Fruit fly (Drosophila melanogaster) whole organism, embryonic: ENCODE results near the gene Pop5.
A peak's percentile ranks its signal among the peaks of the same experiment; 100 is the strongest.

Experiments
- Ada2b ChIP-seq: fragments of 200-800 bp; sonication (Bioruptor generic); IDR thresholded peaks from 2 replicates; pipeline ENCODE4 v1.3.6; 2022; ENCODE audit warnings: missing biosample characterization, missing genetic modification characterization
- Bgb ChIP-seq: fragments of 200-800 bp; sonication (Bioruptor generic); IDR thresholded peaks from 2 replicates; pipeline ENCODE4 v1.3.6; 2022; ENCODE audit warnings: missing biosample characterization, missing genetic modification characterization; ENCODE audit not compliant: partially characterized antibody
- C15 ChIP-seq: fragments of 200-800 bp; sonication (Bioruptor generic); IDR thresholded peaks from 3 replicates; pipeline ENCODE4 v1.3.6; 2022; ENCODE audit warnings: missing biosample characterization, missing genetic modification characterization
- CG10267 ChIP-seq: fragments of 200-800 bp; sonication (Bioruptor generic); optimal IDR thresholded peaks from 2 replicates; lab custom pipeline; 2018; ENCODE audit warnings: missing biosample characterization, mild to moderate bottlenecking, missing genetic modification characterization, moderate library complexity
- CG10366 ChIP-seq: fragments of 200-800 bp; sonication (Bioruptor generic); IDR thresholded peaks from 2 replicates; pipeline ENCODE4 v1.3.6; 2022; ENCODE audit warnings: missing biosample characterization, missing genetic modification characterization
- CG12104 ChIP-seq: fragments of 200-800 bp; sonication (Bioruptor generic); optimal IDR thresholded peaks from 3 replicates; lab custom pipeline; 2016; ENCODE audit warnings: missing biosample characterization, missing genetic modification characterization
- CG12155 ChIP-seq: fragments of 200-800 bp; sonication (Bioruptor generic); optimal IDR thresholded peaks from 3 replicates; lab custom pipeline; 2016; ENCODE audit warnings: missing biosample characterization, missing genetic modification characterization
- CG12219 ChIP-seq: fragments of 200-800 bp; sonication (Bioruptor generic); optimal IDR thresholded peaks from 3 replicates; lab custom pipeline; 2018; ENCODE audit warnings: missing biosample characterization, mild to moderate bottlenecking, missing genetic modification characterization
- CG1233 ChIP-seq: fragments of 200-800 bp; sonication (Bioruptor generic); optimal IDR thresholded peaks from 4 replicates; lab custom pipeline; 2018; ENCODE audit warnings: missing biosample characterization, mild to moderate bottlenecking, missing genetic modification characterization
- CG17829 ChIP-seq: fragments of 200-800 bp; optimal IDR thresholded peaks from 2 replicates; lab custom pipeline; 2019; ENCODE audit warnings: missing biosample characterization, mild to moderate bottlenecking, missing genetic modification characterization, moderate library complexity
- CG18011 ChIP-seq: fragments of 200-800 bp; sonication (Bioruptor generic); optimal IDR thresholded peaks from 2 replicates; lab custom pipeline; 2017; ENCODE audit warnings: missing biosample characterization, missing genetic modification characterization, mild to moderate bottlenecking, moderate library complexity, missing genotype
- CG2199 ChIP-seq: fragments of 200-800 bp; sonication (Bioruptor generic); IDR thresholded peaks from 3 replicates; pipeline ENCODE4 v1.3.6; 2022; ENCODE audit warnings: missing biosample characterization, missing genetic modification characterization
- CG31388 ChIP-seq: fragments of 200-800 bp; sonication (Bioruptor generic); optimal IDR thresholded peaks from 2 replicates; lab custom pipeline; 2016; ENCODE audit warnings: missing biosample characterization, missing genetic modification characterization
- CG31441 ChIP-seq: fragments of 200-800 bp; sonication (Bioruptor generic); IDR thresholded peaks from 2 replicates; pipeline ENCODE4 v1.3.6; 2022; ENCODE audit warnings: missing biosample characterization, missing genetic modification characterization
- CG3281 ChIP-seq: fragments of 200-800 bp; sonication (Bioruptor generic); optimal IDR thresholded peaks from 3 replicates; lab custom pipeline; 2017; ENCODE audit warnings: missing biosample characterization, mild to moderate bottlenecking, missing genetic modification characterization
- CG34376 ChIP-seq: fragments of 200-800 bp; sonication (Bioruptor generic); optimal IDR thresholded peaks from 2 replicates; lab custom pipeline; 2018; ENCODE audit warnings: missing biosample characterization, mild to moderate bottlenecking, missing genetic modification characterization
- CG5953 ChIP-seq: fragments of 200-800 bp; sonication (Bioruptor generic); IDR thresholded peaks from 2 replicates; pipeline ENCODE4 v1.3.6; 2022; ENCODE audit warnings: missing biosample characterization, missing genetic modification characterization
- CG6175 ChIP-seq: fragments of 200-800 bp; sonication (Bioruptor generic); IDR thresholded peaks from 3 replicates; pipeline ENCODE4 v1.3.6; 2022; ENCODE audit warnings: missing biosample characterization, missing genetic modification characterization
- CG7745 ChIP-seq: fragments of 200-800 bp; sonication (Bioruptor generic); optimal IDR thresholded peaks from 2 replicates; lab custom pipeline; 2018; ENCODE audit warnings: missing biosample characterization, mild to moderate bottlenecking, missing genetic modification characterization, moderate library complexity
- CG7786 ChIP-seq: fragments of 200-800 bp; sonication (Bioruptor generic); optimal IDR thresholded peaks from 2 replicates; lab custom pipeline; 2016; ENCODE audit warnings: missing biosample characterization, missing genetic modification characterization
- CG7839 ChIP-seq: fragments of 200-800 bp; sonication (Bioruptor generic); optimal IDR thresholded peaks from 3 replicates; lab custom pipeline; 2018; ENCODE audit warnings: missing biosample characterization, mild to moderate bottlenecking, missing genetic modification characterization, moderate library complexity
- CG9727 ChIP-seq: fragments of 200-800 bp; sonication (Bioruptor generic); optimal IDR thresholded peaks from 3 replicates; lab custom pipeline; 2017; ENCODE audit warnings: missing biosample characterization, mild to moderate bottlenecking, missing genetic modification characterization
- CG9797 ChIP-seq: fragments of 200-800 bp; sonication (Bioruptor generic); optimal IDR thresholded peaks from 3 replicates; lab custom pipeline; 2018; ENCODE audit warnings: missing biosample characterization, mild to moderate bottlenecking, missing genetic modification characterization
- Dek ChIP-seq: fragments of 200-800 bp; sonication (Bioruptor generic); optimal IDR thresholded peaks from 3 replicates; lab custom pipeline; 2019; ENCODE audit warnings: missing biosample characterization, mild to moderate bottlenecking, missing genetic modification characterization, moderate library complexity
- ERR ChIP-seq: fragments of 200-800 bp; sonication (Bioruptor generic); optimal IDR thresholded peaks from 2 replicates; lab custom pipeline; 2016; ENCODE audit warnings: missing biosample characterization, missing genetic modification characterization
- Gsc ChIP-seq: fragments of 200-800 bp; sonication (Bioruptor generic); IDR thresholded peaks from 2 replicates; pipeline ENCODE4 v1.3.6; 2022; ENCODE audit warnings: missing biosample characterization, missing genetic modification characterization
- Hand ChIP-seq: fragments of 200-800 bp; sonication (Bioruptor generic); optimal IDR thresholded peaks from 2 replicates; lab custom pipeline; 2017; ENCODE audit warnings: mild to moderate bottlenecking, missing biosample characterization, missing genetic modification reagents, missing genetic modification characterization
- HmgD ChIP-seq: fragments of 200-800 bp; sonication (Bioruptor generic); optimal IDR thresholded peaks from 3 replicates; lab custom pipeline; 2016; ENCODE audit warnings: missing biosample characterization, missing genetic modification characterization
- HmgZ ChIP-seq: fragments of 200-800 bp; sonication (Bioruptor generic); optimal IDR thresholded peaks from 2 replicates; lab custom pipeline; 2018; ENCODE audit warnings: missing biosample characterization, mild to moderate bottlenecking, missing genetic modification characterization
- Hr39 ChIP-seq: fragments of >200 bp; optimal IDR thresholded peaks from 2 replicates; lab custom pipeline; 2017
- Hr51 ChIP-seq, 2 experiments: fragments of 200-800 bp; sonication (Bioruptor generic); optimal IDR thresholded peaks; 2 replicates in 1 of 2; 3 replicates in 1 of 2; lab custom pipeline; 2016 to 2018; ENCODE audit warnings: missing biosample characterization in 2 of 2, missing genetic modification characterization in 2 of 2, mild to moderate bottlenecking in 1 of 2, moderate library complexity in 1 of 2
- Med ChIP-seq: fragments of 200-800 bp; sonication (Bioruptor generic); peaks from one replicate; lab custom pipeline; 2016; ENCODE audit warnings: missing biosample characterization, missing genetic modification characterization, mild to moderate bottlenecking, inconsistent platforms, moderate library complexity
- Nf-YA ChIP-seq: fragments of 200-800 bp; sonication (Bioruptor generic); IDR thresholded peaks from 2 replicates; pipeline ENCODE4 v1.3.6; 2022; ENCODE audit warnings: missing biosample characterization, missing genetic modification characterization
- Poxn ChIP-seq: fragments of 200-800 bp; sonication (Bioruptor generic); IDR thresholded peaks from 2 replicates; pipeline ENCODE4 v1.3.6; 2022; ENCODE audit warnings: missing biosample characterization, missing genetic modification characterization
- Rfx ChIP-seq: fragments of 200-800 bp; sonication (Bioruptor generic); IDR thresholded peaks from 2 replicates; pipeline ENCODE4 v1.3.6; 2022; ENCODE audit warnings: missing biosample characterization, missing genetic modification characterization
- Trl ChIP-seq, 3 experiments: fragments of >200 bp in 2 of 3; fragments of 200-800 bp in 1 of 3; sonication (Bioruptor generic) in 1 of 3; optimal IDR thresholded peaks; 2 replicates in 1 of 3; 3 replicates in 2 of 3; lab custom pipeline; 2016 to 2017; ENCODE audit warnings: missing biosample characterization in 1 of 3, missing genetic modification characterization in 1 of 3
- bab2 ChIP-seq: fragments of 200-800 bp; sonication (Bioruptor generic); optimal IDR thresholded peaks from 2 replicates; lab custom pipeline; 2016; ENCODE audit warnings: missing biosample characterization, missing genetic modification characterization
- dimm ChIP-seq: fragments of 200-800 bp; sonication (Bioruptor generic); IDR thresholded peaks from 2 replicates; pipeline ENCODE4 v1.3.6; 2022; ENCODE audit warnings: missing biosample characterization, missing genetic modification characterization
- dm ChIP-seq: fragments of 200-800 bp; sonication (Bioruptor generic); optimal IDR thresholded peaks from 3 replicates; lab custom pipeline; 2016; ENCODE audit warnings: missing biosample characterization, missing genetic modification characterization
- dysf ChIP-seq: fragments of 200-800 bp; sonication (Bioruptor generic); IDR thresholded peaks from 3 replicates; pipeline ENCODE4 v1.3.6; 2022; ENCODE audit warnings: missing biosample characterization, missing genetic modification characterization
- gcm ChIP-seq: fragments of 200-800 bp; sonication (Bioruptor generic); optimal IDR thresholded peaks from 2 replicates; lab custom pipeline; 2019; ENCODE audit warnings: missing biosample characterization, mild to moderate bottlenecking, missing genetic modification characterization, moderate library complexity
- gem ChIP-seq: fragments of 200-800 bp; sonication (Bioruptor generic); optimal IDR thresholded peaks from 2 replicates; lab custom pipeline; 2019; ENCODE audit warnings: missing biosample characterization, mild to moderate bottlenecking, missing genetic modification characterization, moderate library complexity
- gsb ChIP-seq: fragments of 200-800 bp; sonication (Bioruptor generic); IDR thresholded peaks from 2 replicates; pipeline ENCODE4 v1.3.6; 2022; ENCODE audit warnings: missing biosample characterization, missing genetic modification characterization
- kay ChIP-seq: fragments of 200-800 bp; sonication (Bioruptor generic); optimal IDR thresholded peaks from 2 replicates; lab custom pipeline; 2016; ENCODE audit warnings: missing biosample characterization, missing genetic modification characterization
- lbe ChIP-seq: fragments of 200-800 bp; sonication (Bioruptor generic); optimal IDR thresholded peaks from 2 replicates; lab custom pipeline; 2016; ENCODE audit warnings: missing biosample characterization, mild to moderate bottlenecking, missing genetic modification characterization
- oc ChIP-seq: fragments of 200-800 bp; sonication (Bioruptor generic); optimal IDR thresholded peaks from 2 replicates; lab custom pipeline; 2018; ENCODE audit warnings: missing biosample characterization, mild to moderate bottlenecking, missing genetic modification characterization, moderate library complexity
- ranshi ChIP-seq: fragments of 200-800 bp; sonication (Bioruptor generic); IDR thresholded peaks from 2 replicates; pipeline ENCODE4 v1.3.6; 2022; ENCODE audit warnings: missing biosample characterization, missing genetic modification characterization
- sna ChIP-seq: fragments of 200-800 bp; sonication (Bioruptor generic); IDR thresholded peaks from 2 replicates; pipeline ENCODE4 v1.3.6; 2022; ENCODE audit warnings: missing biosample characterization, missing genetic modification characterization; ENCODE audit not compliant: partially characterized antibody
- unpg ChIP-seq: fragments of 200-800 bp; sonication (Bioruptor generic); optimal IDR thresholded peaks from 3 replicates; lab custom pipeline; 2018; ENCODE audit warnings: missing biosample characterization, mild to moderate bottlenecking, missing genetic modification characterization, moderate library complexity

The Pop5 gene

DNA sequence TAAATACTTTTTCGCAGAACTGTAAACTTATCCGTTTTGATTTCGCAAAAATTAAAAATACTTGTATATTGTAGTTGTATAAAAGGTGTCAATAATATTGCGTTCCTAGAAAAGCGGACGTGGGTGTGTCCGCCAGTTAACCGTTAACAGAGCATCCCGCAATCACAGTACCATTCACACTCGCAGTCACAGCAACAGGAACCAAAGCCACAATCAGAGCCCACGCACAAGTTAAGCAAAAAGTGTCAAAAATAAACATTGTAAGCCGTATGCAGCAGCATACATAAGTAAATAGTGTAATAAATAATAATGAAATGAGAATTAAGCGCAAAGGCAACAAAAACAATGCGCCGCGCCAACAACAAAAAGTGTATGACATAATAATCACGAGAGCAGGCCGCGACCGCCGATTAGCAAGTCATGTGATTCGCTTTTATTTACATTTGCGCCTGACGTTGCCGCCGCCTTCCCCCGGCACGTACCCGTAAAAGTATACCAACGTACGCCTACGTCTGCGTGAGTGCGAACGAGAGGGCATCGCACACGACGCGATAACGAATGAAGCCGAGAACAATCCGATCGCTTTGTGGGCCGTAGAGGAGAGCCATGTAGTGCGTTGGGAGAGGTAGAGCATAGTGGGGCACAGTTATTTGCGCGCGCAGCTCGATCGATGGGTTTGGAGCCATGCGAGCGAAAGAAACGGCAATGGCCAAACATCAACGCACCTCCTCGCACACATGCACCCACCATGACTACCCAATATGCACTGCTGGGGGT, 34.9 kb downstream of the Pop5 start (continued):
- TF ChIP-seq CG9727 (GFP tag; lab: Kevin White, UChicago), result peak; percentile 42
- no peak for TF ChIP-seq CG7786
- TF ChIP-seq C15 (GFP tag; lab: Robert Waterston, UW), result no peak
- no peak for TF ChIP-seq CG18011 (GFP tag; lab: Kevin White, UChicago)
- no peak for TF ChIP-seq Poxn (GFP tag; lab: Robert Waterston, UW)
- peak; percentile 25 for TF ChIP-seq unpg (GFP tag; lab: Kevin White, UChicago)
- peak; percentile 38; the same call in 1 of the 2 replicates for TF ChIP-seq sna
- TF ChIP-seq Hr39 (lab: Kevin White, UChicago), result no peak
- TF ChIP-seq Gsc (GFP tag; lab: Robert Waterston, UW), result no peak
- peak; percentile 87 for TF ChIP-seq Med (GFP tag; lab: Kevin White, UChicago)
- 0 out of 2 replicates have a peak, but pooled peaks have one; percentile 26 for TF ChIP-seq ranshi (GFP tag; lab: Robert Waterston, UW)
- no peak for TF ChIP-seq CG12219
- TF ChIP-seq gem (tag; lab: Kevin White, UChicago), result peak; percentile 61
- peak; percentile 23 for TF ChIP-seq bab2 (GFP tag; lab: Kevin White, UChicago)
- TF ChIP-seq CG34376 (GFP tag; lab: Kevin White, UChicago), result peak; percentile 95
- 0 out of 2 replicates have a peak, but pooled peaks have one; percentile 33 for TF ChIP-seq gsb (GFP tag; lab: Robert Waterston, UW)
- no peak for TF ChIP-seq CG31441
- TF ChIP-seq Rfx, result peak; percentile 48
- TF ChIP-seq CG10366 (GFP tag; lab: Robert Waterston, UW), result peak; percentile 49
- no peak for TF ChIP-seq CG31388
- no peak for TF ChIP-seq CG12104 (GFP tag; lab: Kevin White, UChicago)
- TF ChIP-seq CG7745 (tag; lab: Kevin White, UChicago), result no peak
- peak; percentile 21 for TF ChIP-seq CG1233
- peak; percentile 14 for TF ChIP-seq CG9797 (GFP tag; lab: Kevin White, UChicago)
- TF ChIP-seq lbe, result peak; percentile 34
- TF ChIP-seq Bgb (GFP tag; lab: Robert Waterston, UW), result peak; percentile 49; the same call in 1 of the 2 replicates
- no peak for TF ChIP-seq ERR
- peak; percentile 72 for TF ChIP-seq HmgD (GFP tag; lab: Kevin White, UChicago)
- no peak for TF ChIP-seq dimm
- TF ChIP-seq CG7839 (tag; lab: Kevin White, UChicago), result peak; percentile 60
- TF ChIP-seq gcm (GFP tag; lab: Kevin White, UChicago), result no peak
- TF ChIP-seq CG12155 (GFP tag; lab: Kevin White, UChicago), result peak; percentile 19
- no peak for TF ChIP-seq CG10267 (tag; lab: Kevin White, UChicago)
- peak in 1 of 2 experiments; percentile 68 for TF ChIP-seq Hr51 (GFP tag; optimal IDR thresholded peaks at IDR 0.05; lab: Kevin White, UChicago)
- peak; percentile 37; the same call in 1 of the 2 replicates for TF ChIP-seq Ada2b (GFP tag; lab: Robert Waterston, UW)
- TF ChIP-seq CG2199 (GFP tag; lab: Robert Waterston, UW), result peak; percentile 72; the same call in 1 of the 3 replicates
- peak; percentile 47 for TF ChIP-seq CG3281 (GFP tag; lab: Kevin White, UChicago)
- TF ChIP-seq Dek (tag; lab: Kevin White, UChicago), result no peak
- peak; percentile 30; the same call in 1 of the 3 replicates for TF ChIP-seq dysf (GFP tag; lab: Robert Waterston, UW)
- no peak for TF ChIP-seq CG17829 (tag; lab: Kevin White, UChicago)
- no peak for TF ChIP-seq kay (GFP tag; lab: Kevin White, UChicago)
- TF ChIP-seq Trl (optimal IDR thresholded peaks at IDR 0.05; lab: Kevin White, UChicago), result peak; percentile 43 to 54
- no peak for TF ChIP-seq Trl (GFP tag; optimal IDR thresholded peaks at IDR 0.05; lab: Kevin White, UChicago)
- 0 out of 2 replicates have a peak, but pooled peaks have one; percentile 10 for TF ChIP-seq CG5953
- TF ChIP-seq HmgZ (tag; lab: Kevin White, UChicago), result peak; percentile 79
- TF ChIP-seq Nf-YA, result no peak
- no peak for TF ChIP-seq dm (GFP tag; lab: Kevin White, UChicago)
- peak; percentile 51 for TF ChIP-seq oc (tag; lab: Kevin White, UChicago)
- peak; percentile 45 for TF ChIP-seq Hand
- peak; percentile 92 for TF ChIP-seq CG6175
